Worm (Caenorhabditis elegans) whole organism, late embryonic: ENCODE measurements around the gene fbxa-133.

Source experiments
- Y22D7AL.16 ChIP-seq: sonication (generic microtip); optimal IDR thresholded peaks from 2 replicates; lab custom pipeline; 2016; ENCODE audit warnings: missing genetic modification characterization, missing compliant biosample characterization
- ceh-2 ChIP-seq: sonication (generic microtip); optimal IDR thresholded peaks from 2 replicates; lab custom pipeline; 2016; ENCODE audit warnings: missing genotype, missing genetic modification characterization, missing compliant biosample characterization
- ceh-9 ChIP-seq: sonication (generic microtip); optimal IDR thresholded peaks from 2 replicates; lab custom pipeline; 2016; ENCODE audit warnings: mild to moderate bottlenecking, missing genetic modification characterization, inconsistent platforms, missing compliant biosample characterization
- dve-1 ChIP-seq: sonication (generic microtip); optimal IDR thresholded peaks from 2 replicates; lab custom pipeline; 2017; ENCODE audit warnings: antibody characterized with exemption, mild to moderate bottlenecking, missing genetic modification characterization, missing compliant biosample characterization
- nhr-232 ChIP-seq: sonication (generic microtip); optimal IDR thresholded peaks from 2 replicates; lab custom pipeline; 2016; ENCODE audit warnings: missing genetic modification characterization, missing compliant biosample characterization
- pros-1 ChIP-seq: fragments of 150-350 bp; optimal IDR thresholded peaks from 2 replicates; lab custom pipeline; 2014; ENCODE audit warnings: missing biosample characterization, missing genetic modification reagents, missing genetic modification characterization
- sox-4 ChIP-seq: sonication (generic microtip); optimal IDR thresholded peaks from 2 replicates; lab custom pipeline; 2017; ENCODE audit warnings: mild to moderate bottlenecking, missing genetic modification characterization, inconsistent platforms, missing compliant biosample characterization
- ttx-3 ChIP-seq: sonication (generic microtip); optimal IDR thresholded peaks from 2 replicates; lab custom pipeline; 2016; ENCODE audit warnings: missing genetic modification reagents, missing genetic modification characterization, missing compliant biosample characterization
- unc-3 ChIP-seq, 2 experiments: fragments of 200-800 bp in 1 of 2; sonication (Bioruptor generic) in 1 of 2; sonication (generic microtip) in 1 of 2; conservative IDR thresholded peaks in 1 of 2; optimal IDR thresholded peaks in 1 of 2; 2 replicates each; pipeline versions ENCODE4 v1.3.6 to Lab custom; 2016 to 2022; ENCODE audit warnings: missing compliant biosample characterization in 2 of 2, missing genetic modification characterization in 2 of 2, missing genetic modification reagents in 1 of 2
- unc-55 ChIP-seq: sonication (generic microtip); optimal IDR thresholded peaks from 2 replicates; lab custom pipeline; 2017; ENCODE audit warnings: missing biosample characterization, missing genetic modification reagents, missing genetic modification characterization
- zip-5 ChIP-seq: sonication (generic microtip); optimal IDR thresholded peaks from 2 replicates; lab custom pipeline; 2016; ENCODE audit warnings: missing genetic modification characterization, missing compliant biosample characterization

The fbxa-133 gene

DNA sequence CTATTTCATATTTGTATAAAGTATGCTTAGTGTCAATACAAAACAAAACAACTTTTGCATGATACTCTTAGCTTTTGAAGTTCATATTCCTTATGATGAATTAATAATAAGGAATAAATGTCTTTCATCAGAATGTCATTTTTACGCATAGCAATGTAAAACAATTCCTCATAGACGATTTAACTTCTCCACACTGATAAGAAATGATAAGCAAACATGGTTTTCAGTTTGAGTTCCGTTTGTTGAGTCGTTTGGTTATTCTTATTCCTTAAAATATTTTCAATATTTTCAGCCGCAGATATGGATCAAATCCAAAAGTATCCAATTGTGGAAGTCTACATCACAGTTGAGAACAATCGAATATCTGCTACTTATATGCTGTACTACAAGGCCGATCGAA lies 40.3 kb downstream of the fbxa-133 start, which contains the start of gene F57G4.11:
Gene F57G4.11 (plus strand): TSS at position 301 of the 400 bp plus-strand sequence.
- TF ChIP-seq sox-4 (tag; lab: Kevin White, UChicago) (no peak), dve-1 (tag; lab: Kevin White, UChicago) (no peak), pros-1 (no peak), ttx-3 (tag; lab: Kevin White, UChicago) (no peak), unc-55 (no peak), ceh-2 (tag; lab: Kevin White, UChicago) (no peak), unc-3 (GFP tag; conservative IDR thresholded peaks at IDR 0.05; lab: Robert Waterston, UW) (no peak), unc-3 (tag; optimal IDR thresholded peaks at IDR 0.05; lab: Kevin White, UChicago) (no peak), zip-5 (tag; lab: Kevin White, UChicago) (no peak), Y22D7AL.16 (tag; lab: Kevin White, UChicago) (no peak), nhr-232 (tag; lab: Kevin White, UChicago) (no peak), ceh-9 (tag; lab: Kevin White, UChicago) (no peak)
- TF ChIP-seq, all 69 proteins: peak for 0

DNA sequence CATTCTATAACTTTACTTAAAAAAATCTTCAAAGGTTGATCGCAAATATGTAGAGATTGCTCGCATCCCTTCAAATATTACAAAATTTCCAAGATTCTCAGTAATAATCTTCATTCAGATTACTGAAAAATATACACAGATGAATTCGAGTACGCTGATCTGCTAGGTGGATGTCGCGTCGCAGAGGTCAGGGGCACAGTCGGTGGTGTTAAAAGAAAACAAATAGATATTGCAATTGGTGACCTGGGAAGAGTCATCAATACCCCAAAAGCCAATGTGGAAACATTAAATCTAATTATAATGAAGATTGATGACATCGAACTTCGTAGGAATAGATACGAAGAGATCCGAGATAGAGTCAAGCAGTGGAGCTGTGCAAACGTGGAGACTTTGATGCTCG lies 44.0 kb downstream of the fbxa-133 start, which contains the start of gene F57G4.10:
Gene F57G4.10 (plus strand): TSS at position 301 of the 400 bp plus-strand sequence.
- no peak for TF ChIP-seq ttx-3 (tag; lab: Kevin White, UChicago)
